Worm (Caenorhabditis elegans) whole organism, midembryonic: Measurements from ENCODE around the gene sel-15.

ENCODE experiments used
- T22C8.4 ChIP-seq: fragments of 200-800 bp; sonication (Bioruptor generic); IDR thresholded peaks from 2 replicates; pipeline ENCODE4 v1.3.6; 2022; ENCODE audit warnings: missing genetic modification characterization, missing compliant biosample characterization
- cog-1 ChIP-seq: sonication (generic microtip); optimal IDR thresholded peaks from 2 replicates; lab custom pipeline; 2016; ENCODE audit warnings: missing genetic modification characterization, missing compliant biosample characterization
- flt-1 ChIP-seq: fragments of 200-800 bp; sonication (Bioruptor generic); IDR thresholded peaks from 2 replicates; pipeline ENCODE4 v1.3.6; 2022; ENCODE audit warnings: missing genetic modification characterization, missing compliant biosample characterization
- klf-2 ChIP-seq: fragments of 200-800 bp; sonication (Bioruptor generic); conservative IDR thresholded peaks from 2 replicates; pipeline ENCODE4 v1.3.6; 2022; ENCODE audit warnings: missing genetic modification reagents, missing genetic modification characterization, missing compliant biosample characterization
- med-1 ChIP-seq: sonication (generic microtip); optimal IDR thresholded peaks from 2 replicates; lab custom pipeline; 2017; ENCODE audit warnings: missing genetic modification characterization, mild to moderate bottlenecking, missing compliant biosample characterization, antibody characterized with exemption, missing genetic modification reagents; ENCODE audit not compliant: insufficient read depth
- ref-1 ChIP-seq: fragments of 200-800 bp; sonication (Bioruptor generic); conservative IDR thresholded peaks from 2 replicates; pipeline ENCODE4 v1.3.6; 2022; ENCODE audit warnings: missing genetic modification reagents, missing genetic modification characterization, missing compliant biosample characterization
- tab-1 ChIP-seq: fragments of 200-800 bp; sonication (Bioruptor generic); IDR thresholded peaks from 2 replicates; pipeline ENCODE4 v1.3.6; 2022; ENCODE audit warnings: missing genetic modification characterization, missing compliant biosample characterization
- ztf-29 ChIP-seq: fragments of 200-800 bp; sonication (Bioruptor generic); IDR thresholded peaks from 2 replicates; pipeline ENCODE4 v1.3.6; 2022; ENCODE audit warnings: missing genetic modification reagents, missing genetic modification characterization, missing compliant biosample characterization

ce11 chrIII:651587-651986, 44.7 kb downstream of the sel-15 start:
- TF ChIP-seq flt-1 (GFP tag; lab: Robert Waterston, UW): no peak
- TF ChIP-seq T22C8.4: no peak
- no peak for TF ChIP-seq cog-1
- TF ChIP-seq klf-2: no peak
- TF ChIP-seq ref-1 (GFP tag; lab: Robert Waterston, UW): no peak
- TF ChIP-seq ztf-29 (GFP tag; lab: Robert Waterston, UW): no peak
- no peak for TF ChIP-seq tab-1 (GFP tag; lab: Robert Waterston, UW)
- no peak for TF ChIP-seq med-1 (GFP tag; lab: Kevin White, UChicago)
